Worm (Caenorhabditis elegans) whole organism, L3 larva: Measurements from ENCODE around the gene col-139.

Source experiments
- ama-1 ChIP-seq: fragments of 150-350 bp; optimal IDR thresholded peaks from 2 replicates; lab custom pipeline; 2018
- daf-12 ChIP-seq: fragments of 150-350 bp; optimal IDR thresholded peaks from 2 replicates; lab custom pipeline; 2014; ENCODE audit warnings: missing biosample characterization, missing genetic modification reagents, missing genetic modification characterization
- elt-3 ChIP-seq, 3 experiments: fragments of 150-350 bp in 1 of 3; sonication (generic microtip) in 2 of 3; optimal IDR thresholded peaks; 2 replicates in 2 of 3; 4 replicates in 1 of 3; lab custom pipeline; 2014 to 2017; ENCODE audit warnings: missing biosample characterization in 3 of 3, missing genetic modification characterization in 3 of 3
- fos-1 ChIP-seq: fragments of 150-350 bp; optimal IDR thresholded peaks from 2 replicates; lab custom pipeline; 2014; ENCODE audit warnings: missing biosample characterization, missing genetic modification characterization
- hmg-11 ChIP-seq: sonication (generic microtip); optimal IDR thresholded peaks from 2 replicates; lab custom pipeline; 2016; ENCODE audit warnings: missing genetic modification characterization, missing compliant biosample characterization
- lin-15B ChIP-seq: fragments of 150-350 bp; optimal IDR thresholded peaks from 2 replicates; lab custom pipeline; 2014; ENCODE audit warnings: missing biosample characterization, missing genetic modification characterization
- snpc-4 ChIP-seq: fragments of 150-350 bp; optimal IDR thresholded peaks from 2 replicates; lab custom pipeline; 2014; ENCODE audit warnings: missing biosample characterization, missing genetic modification characterization

DNA sequence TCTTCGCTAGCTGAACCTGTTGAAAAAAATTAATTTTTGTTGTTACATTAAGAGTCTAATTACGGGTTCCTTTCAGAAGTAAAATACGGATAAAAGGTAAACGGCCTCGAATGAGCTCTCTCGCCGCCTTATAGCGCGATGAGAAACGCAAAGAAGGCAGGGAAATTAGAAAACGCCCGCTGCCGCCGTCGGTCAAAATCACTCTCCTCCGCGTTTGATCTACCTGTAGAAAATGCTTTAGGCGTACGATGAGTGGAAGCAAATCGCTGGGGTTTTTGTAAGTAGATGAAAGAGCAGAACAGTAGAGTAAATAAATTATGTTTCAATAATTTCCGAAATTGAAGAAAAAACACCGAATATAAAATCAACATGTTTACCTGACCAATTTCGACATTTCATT lies 16.6 kb downstream of the col-139 start:
- no peak for TF ChIP-seq fos-1 (tag; lab: Kevin White, UChicago)
- no peak for TF ChIP-seq snpc-4 (tag; lab: Kevin White, UChicago)
- no peak for TF ChIP-seq daf-12 (tag; lab: Kevin White, UChicago)
- TF ChIP-seq ama-1, result no peak
- no peak for TF ChIP-seq lin-15B (tag; lab: Kevin White, UChicago)
- no peak for TF ChIP-seq elt-3 (tag; optimal IDR thresholded peaks at IDR 0.05; lab: Kevin White, UChicago)
- no peak for TF ChIP-seq hmg-11 (tag; lab: Kevin White, UChicago)
